Fruit fly (Drosophila melanogaster): ENCODE data around the gene BomBc3.
A peak's percentile ranks its signal among the peaks of the same experiment; 100 is the strongest.

Gene BomBc3

dm6 chr3R:22086297-22086696 lies 578 bp upstream of the BomBc3 start, which contains the start of gene BomT3:
Gene BomT3, minus strand, starts transcription at chr3R:22086397.
- TF ChIP-seq fd85E (GFP tag; optimal IDR thresholded peaks at IDR 0.05), result no peak
- TF ChIP-seq pdm3 (GFP tag; optimal IDR thresholded peaks at IDR 0.05), result no peak
- no peak for TF ChIP-seq eg (GFP tag; IDR thresholded peaks at IDR 0.05)
- TF ChIP-seq Met (GFP tag; optimal IDR thresholded peaks at IDR 0.05), result no peak
- no peak for TF ChIP-seq Eip75B (GFP tag; optimal IDR thresholded peaks at IDR 0.05)
- TF ChIP-seq CG11294 (GFP tag; IDR thresholded peaks at IDR 0.05), result no peak
- no peak for TF ChIP-seq Sox15 (GFP tag; optimal IDR thresholded peaks at IDR 0.05)
- TF ChIP-seq Sox102F (GFP tag; optimal IDR thresholded peaks at IDR 0.05), result no peak
- no peak for TF ChIP-seq Eip78C (GFP tag)

dm6 chr3R:22093950-22094349 lies 7.1 kb downstream of the BomBc3 start:
- no peak for TF ChIP-seq CG9139 (GFP tag; optimal IDR thresholded peaks at IDR 0.05)
- TF ChIP-seq dac (GFP tag; optimal IDR thresholded peaks at IDR 0.05), result no peak
- TF ChIP-seq CG6808 (GFP tag; optimal IDR thresholded peaks at IDR 0.05), result peak; percentile 99
- no peak for TF ChIP-seq CG6276 (GFP tag; optimal IDR thresholded peaks at IDR 0.05)
- no peak for TF ChIP-seq CG1621 (tag; optimal IDR thresholded peaks at IDR 0.05)
- TF ChIP-seq CG3919 (GFP tag; optimal IDR thresholded peaks at IDR 0.05), result no peak

dm6 chr3R:22096893-22097292 lies 10.0 kb downstream of the BomBc3 start:
- TF ChIP-seq Gug (GFP tag; IDR thresholded peaks at IDR 0.05), result no peak
- TF ChIP-seq salr (GFP tag; optimal IDR thresholded peaks at IDR 0.05), result no peak
- TF ChIP-seq CG4318 (GFP tag; optimal IDR thresholded peaks at IDR 0.05), result no peak
- TF ChIP-seq eg (GFP tag; IDR thresholded peaks at IDR 0.05), result no peak
- TF ChIP-seq net (GFP tag; optimal IDR thresholded peaks at IDR 0.05), result no peak
- no peak for TF ChIP-seq Sox14 (GFP tag; optimal IDR thresholded peaks at IDR 0.05)
- TF ChIP-seq Lpt (GFP tag; optimal IDR thresholded peaks at IDR 0.05), result no peak
- TF ChIP-seq CG6163 (GFP tag; IDR thresholded peaks at IDR 0.05), result no peak
- TF ChIP-seq CG8319 (GFP tag; optimal IDR thresholded peaks at IDR 0.05), result no peak
- no peak for TF ChIP-seq esn (GFP tag; optimal IDR thresholded peaks at IDR 0.05)
- no peak for TF ChIP-seq cyc (GFP tag; optimal IDR thresholded peaks at IDR 0.05)
- no peak for TF ChIP-seq Blimp-1 (GFP tag; optimal IDR thresholded peaks at IDR 0.05)
- no peak for TF ChIP-seq CG6276 (GFP tag; optimal IDR thresholded peaks at IDR 0.05)
- no peak for TF ChIP-seq lz (GFP tag; optimal IDR thresholded peaks at IDR 0.05)
- no peak for TF ChIP-seq CG31627 (GFP tag; optimal IDR thresholded peaks at IDR 0.05)
- TF ChIP-seq Ets21C (GFP tag; optimal IDR thresholded peaks at IDR 0.05), result no peak
- TF ChIP-seq CG34406 (GFP tag; optimal IDR thresholded peaks at IDR 0.05), result no peak

DNA sequence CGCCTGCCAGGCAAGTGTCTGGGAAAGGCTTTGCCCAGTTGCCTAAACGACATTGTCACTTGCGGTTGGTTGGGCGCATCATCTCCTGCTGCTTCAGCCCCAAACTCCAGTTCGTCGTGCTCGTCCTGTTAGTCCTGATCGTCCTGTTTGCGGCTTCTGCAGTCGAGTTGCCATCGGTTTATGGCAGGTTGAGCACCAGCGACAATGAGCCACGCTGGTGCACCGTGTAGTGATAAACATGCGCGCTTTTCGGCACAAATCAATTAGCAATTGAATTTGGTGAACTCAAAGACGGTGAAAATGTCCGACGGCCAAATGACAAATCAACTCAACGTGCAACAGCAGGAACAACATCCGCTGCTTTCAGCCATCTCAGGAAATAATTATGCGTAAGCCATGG lies 16.2 kb downstream of the BomBc3 start, which contains the start of gene CG13407:
TSS of gene CG13407 (plus strand) at position 301 of the 400 bp plus-strand sequence.
- no peak for TF ChIP-seq svp (GFP tag)
- no peak for TF ChIP-seq salr (GFP tag; optimal IDR thresholded peaks at IDR 0.05)
- no peak for TF ChIP-seq CG7368 (GFP tag; optimal IDR thresholded peaks at IDR 0.05)
- TF ChIP-seq spab (GFP tag; optimal IDR thresholded peaks at IDR 0.05), result no peak
- no peak for TF ChIP-seq fd85E (GFP tag; optimal IDR thresholded peaks at IDR 0.05)
- no peak for TF ChIP-seq Eip75B (GFP tag; optimal IDR thresholded peaks at IDR 0.05)
- no peak for TF ChIP-seq eg (GFP tag; IDR thresholded peaks at IDR 0.05)
- no peak for TF ChIP-seq CG6163 (GFP tag; IDR thresholded peaks at IDR 0.05)
- no peak for TF ChIP-seq CG4318 (GFP tag; optimal IDR thresholded peaks at IDR 0.05)
- TF ChIP-seq achi (GFP tag; optimal IDR thresholded peaks at IDR 0.05), result no peak
- TF ChIP-seq Smox (GFP tag; optimal IDR thresholded peaks at IDR 0.05), result no peak

DNA sequence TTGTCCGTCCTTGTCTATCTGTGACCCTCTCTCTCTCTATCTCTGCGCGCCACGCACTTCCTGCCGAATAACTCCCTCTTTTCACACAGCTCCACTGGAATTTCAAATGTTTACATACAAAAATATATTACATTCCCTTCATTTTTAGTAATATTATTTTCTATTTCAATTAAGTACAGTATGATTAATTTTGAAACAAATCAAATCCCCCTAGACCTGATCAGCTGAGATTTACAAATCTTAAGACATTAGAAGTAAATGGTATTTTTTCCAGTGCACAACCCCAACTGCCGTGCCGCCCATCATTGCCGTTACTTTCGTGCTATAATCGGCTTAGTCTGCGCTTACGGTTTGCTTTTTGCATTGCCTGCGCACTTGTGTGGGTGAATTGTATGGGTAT lies 21.4 kb downstream of the BomBc3 start:
- no peak for TF ChIP-seq OdsH (GFP tag; optimal IDR thresholded peaks at IDR 0.05)
- no peak for TF ChIP-seq eg (GFP tag; IDR thresholded peaks at IDR 0.05)
- TF ChIP-seq CG15336 (GFP tag; IDR thresholded peaks at IDR 0.05), result no peak
- no peak for TF ChIP-seq esn (GFP tag; optimal IDR thresholded peaks at IDR 0.05)
- peak; percentile 5 for TF ChIP-seq CG32006 (GFP tag; optimal IDR thresholded peaks at IDR 0.05)
